Worm (Caenorhabditis elegans) whole organism, L3 larva: ENCODE results near the gene rgr-1.
A peak's percentile ranks its signal among the peaks of the same experiment; 100 is the strongest.

Source experiments
- R02D3.7 ChIP-seq: fragments of 150-350 bp; optimal IDR thresholded peaks from 2 replicates; lab custom pipeline; 2014; ENCODE audit warnings: missing biosample characterization, missing genetic modification characterization
- aly-2 ChIP-seq: fragments of 150-350 bp; optimal IDR thresholded peaks from 2 replicates; lab custom pipeline; 2014; ENCODE audit warnings: missing biosample characterization, missing genetic modification characterization
- ama-1 ChIP-seq: fragments of 150-350 bp; optimal IDR thresholded peaks from 2 replicates; lab custom pipeline; 2018
- ceh-16 ChIP-seq: sonication (generic microtip); optimal IDR thresholded peaks from 2 replicates; lab custom pipeline; 2017; ENCODE audit warnings: missing biosample characterization, missing genetic modification characterization
- ceh-28 ChIP-seq: fragments of 150-350 bp; optimal IDR thresholded peaks from 2 replicates; lab custom pipeline; 2014; ENCODE audit warnings: missing biosample characterization, missing genetic modification reagents, missing genetic modification characterization
- ceh-82 ChIP-seq: fragments of 150-350 bp; optimal IDR thresholded peaks from 2 replicates; lab custom pipeline; 2014; ENCODE audit warnings: missing biosample characterization, missing genetic modification characterization
- ceh-9 ChIP-seq: sonication (generic microtip); optimal IDR thresholded peaks from 2 replicates; lab custom pipeline; 2018; ENCODE audit warnings: missing biosample characterization, missing genetic modification characterization
- daf-12 ChIP-seq: fragments of 150-350 bp; optimal IDR thresholded peaks from 2 replicates; lab custom pipeline; 2014; ENCODE audit warnings: missing biosample characterization, missing genetic modification reagents, missing genetic modification characterization
- egl-27 ChIP-seq: sonication (generic microtip); optimal IDR thresholded peaks from 4 replicates; lab custom pipeline; 2017; ENCODE audit warnings: missing biosample characterization, missing genetic modification reagents, missing genetic modification characterization
- egl-5 ChIP-seq: fragments of 150-350 bp; optimal IDR thresholded peaks from 2 replicates; lab custom pipeline; 2017; ENCODE audit warnings: missing biosample characterization, missing genetic modification reagents, missing genetic modification characterization, inconsistent platforms
- elt-1 ChIP-seq: fragments of 150-350 bp; optimal IDR thresholded peaks from 2 replicates; lab custom pipeline; 2014; ENCODE audit warnings: missing biosample characterization, missing genetic modification characterization
- elt-2 ChIP-seq: sonication (generic microtip); optimal IDR thresholded peaks from 2 replicates; lab custom pipeline; 2016; ENCODE audit warnings: missing genetic modification reagents, mild to moderate bottlenecking, missing genetic modification characterization, missing compliant biosample characterization
- elt-3 ChIP-seq, 3 experiments: fragments of 150-350 bp in 1 of 3; sonication (generic microtip) in 2 of 3; optimal IDR thresholded peaks; 2 replicates in 2 of 3; 4 replicates in 1 of 3; lab custom pipeline; 2014 to 2017; ENCODE audit warnings: missing biosample characterization in 3 of 3, missing genetic modification characterization in 3 of 3
- eor-1 ChIP-seq, 2 experiments: fragments of 150-350 bp; optimal IDR thresholded peaks; 2 replicates each; lab custom pipeline; 2014 to 2018; ENCODE audit warnings: missing biosample characterization in 2 of 2, missing genetic modification characterization in 2 of 2
- fkh-10 ChIP-seq: sonication (generic microtip); optimal IDR thresholded peaks from 2 replicates; lab custom pipeline; 2017; ENCODE audit warnings: missing biosample characterization, missing genetic modification reagents, missing genetic modification characterization
- fkh-2 ChIP-seq: fragments of 150-350 bp; optimal IDR thresholded peaks from 2 replicates; lab custom pipeline; 2014; ENCODE audit warnings: missing biosample characterization, missing genetic modification reagents, missing genetic modification characterization
- fos-1 ChIP-seq: fragments of 150-350 bp; optimal IDR thresholded peaks from 2 replicates; lab custom pipeline; 2014; ENCODE audit warnings: missing biosample characterization, missing genetic modification characterization
- jun-1 ChIP-seq: fragments of 150-350 bp; optimal IDR thresholded peaks from 2 replicates; lab custom pipeline; 2014; ENCODE audit warnings: missing biosample characterization, missing genetic modification reagents, missing genetic modification characterization
- lin-15B ChIP-seq: fragments of 150-350 bp; optimal IDR thresholded peaks from 2 replicates; lab custom pipeline; 2014; ENCODE audit warnings: missing biosample characterization, missing genetic modification characterization
- lsy-12 ChIP-seq: sonication (generic microtip); optimal IDR thresholded peaks from 2 replicates; lab custom pipeline; 2016; ENCODE audit warnings: mild to moderate bottlenecking, missing genetic modification characterization, missing compliant biosample characterization
- mdl-1 ChIP-seq: fragments of 150-350 bp; optimal IDR thresholded peaks from 2 replicates; lab custom pipeline; 2014; ENCODE audit warnings: missing biosample characterization, missing genetic modification characterization
- nfya-1 ChIP-seq: sonication (generic microtip); optimal IDR thresholded peaks from 2 replicates; lab custom pipeline; 2017; ENCODE audit warnings: missing genetic modification characterization, mild to moderate bottlenecking, missing compliant biosample characterization, antibody characterized with exemption, moderate library complexity; ENCODE audit not compliant: insufficient read depth
- nhr-12 ChIP-seq: fragments of 150-350 bp; optimal IDR thresholded peaks from 2 replicates; lab custom pipeline; 2014; ENCODE audit warnings: missing biosample characterization, missing genetic modification characterization
- nhr-237 ChIP-seq: fragments of 150-350 bp; optimal IDR thresholded peaks from 2 replicates; lab custom pipeline; 2014; ENCODE audit warnings: missing biosample characterization, missing genetic modification characterization
- nhr-28 ChIP-seq: fragments of 150-350 bp; optimal IDR thresholded peaks from 2 replicates; lab custom pipeline; 2014; ENCODE audit warnings: missing biosample characterization, missing genetic modification characterization
- nhr-43 ChIP-seq: sonication (generic microtip); optimal IDR thresholded peaks from 2 replicates; lab custom pipeline; 2016; ENCODE audit warnings: mild to moderate bottlenecking, missing genetic modification characterization, missing compliant biosample characterization; ENCODE audit not compliant: poor library complexity, severe bottlenecking
- nhr-67 ChIP-seq: fragments of 150-350 bp; optimal IDR thresholded peaks from 2 replicates; lab custom pipeline; 2014; ENCODE audit warnings: missing biosample characterization, missing genetic modification characterization
- nhr-76 ChIP-seq: fragments of 150-350 bp; sonication (generic microtip); optimal IDR thresholded peaks from 5 replicates; lab custom pipeline; 2014; ENCODE audit warnings: missing biosample characterization, missing genetic modification characterization
- pha-4 ChIP-seq: fragments of 150-350 bp; optimal IDR thresholded peaks from 2 replicates; lab custom pipeline; 2014; ENCODE audit warnings: missing biosample characterization, missing genetic modification reagents, missing genetic modification characterization
- pqm-1 ChIP-seq: fragments of 150-350 bp; optimal IDR thresholded peaks from 2 replicates; lab custom pipeline; 2017; ENCODE audit warnings: missing biosample characterization, missing genetic modification characterization, inconsistent platforms
- sea-2 ChIP-seq: fragments of 150-350 bp; sonication (generic microtip); optimal IDR thresholded peaks from 4 replicates; lab custom pipeline; 2014; ENCODE audit warnings: missing biosample characterization, missing genetic modification reagents, missing genetic modification characterization
- skn-1 ChIP-seq: fragments of 150-350 bp; optimal IDR thresholded peaks from 2 replicates; lab custom pipeline; 2014; ENCODE audit warnings: missing biosample characterization, missing genetic modification characterization
- unc-39 ChIP-seq: sonication (generic microtip); optimal IDR thresholded peaks from 4 replicates; lab custom pipeline; 2017; ENCODE audit warnings: missing biosample characterization, missing genetic modification characterization
- unc-62 ChIP-seq: fragments of 150-350 bp; sonication (generic microtip); optimal IDR thresholded peaks from 4 replicates; lab custom pipeline; 2014; ENCODE audit warnings: missing biosample characterization, missing genetic modification reagents, missing genetic modification characterization
- zag-1 ChIP-seq: fragments of 150-350 bp; optimal IDR thresholded peaks from 2 replicates; lab custom pipeline; 2014; ENCODE audit warnings: missing biosample characterization, missing genetic modification characterization
- ztf-11 ChIP-seq: fragments of 150-350 bp; optimal IDR thresholded peaks from 2 replicates; lab custom pipeline; 2014; ENCODE audit warnings: missing biosample characterization, missing genetic modification characterization

Gene rgr-1

ce11 chrIII:9373779-9374178, 19.8 kb upstream of the rgr-1 start:
- TF ChIP-seq elt-2: no peak
- TF ChIP-seq ceh-28 (tag; lab: Kevin White, UChicago): no peak
- no peak for TF ChIP-seq nhr-67 (tag; lab: Kevin White, UChicago)
- peak; percentile 80 for TF ChIP-seq fkh-10

ce11 chrIII:9376701-9377100, 16.8 kb upstream of the rgr-1 start:
- TF ChIP-seq pqm-1 (tag; lab: Kevin White, UChicago): no peak
- TF ChIP-seq elt-1 (tag; lab: Kevin White, UChicago): no peak
- no peak for TF ChIP-seq pha-4
- no peak for TF ChIP-seq aly-2 (tag; lab: Kevin White, UChicago)
- no peak for TF ChIP-seq lin-15B
- TF ChIP-seq ztf-11 (tag; lab: Kevin White, UChicago): no peak
- TF ChIP-seq nhr-28 (tag; lab: Kevin White, UChicago): no peak
- no peak for TF ChIP-seq fkh-2 (tag; lab: Kevin White, UChicago)
- TF ChIP-seq eor-1 (tag; optimal IDR thresholded peaks at IDR 0.05; lab: Kevin White, UChicago): no peak
- no peak for TF ChIP-seq ama-1 (lab: Kevin White, UChicago)
- no peak for TF ChIP-seq mdl-1 (tag; lab: Kevin White, UChicago)
- TF ChIP-seq nhr-76 (tag; lab: Kevin White, UChicago): no peak

DNA sequence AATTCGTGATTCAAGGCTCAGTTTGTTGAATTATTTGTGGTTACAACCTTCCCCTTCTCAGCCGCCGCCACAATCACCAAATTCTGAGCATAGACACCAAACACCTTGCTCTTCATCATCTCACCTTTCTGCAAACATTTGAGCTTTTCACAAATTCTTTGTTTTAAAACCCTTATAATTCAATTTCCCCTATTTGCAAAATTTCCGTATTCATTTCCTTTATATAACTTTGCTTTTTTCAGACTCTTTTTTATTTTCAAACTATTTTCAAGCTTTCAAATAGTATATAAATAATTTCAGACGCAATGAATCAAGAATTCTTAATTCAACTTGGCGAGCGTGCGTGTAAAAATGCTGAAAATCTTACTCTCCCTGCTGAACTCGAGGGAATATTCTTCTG, 10.0 kb upstream of the rgr-1 start, which contains the start of gene tkr-1:
tkr-1 (plus strand) TSS at position 301 of the 400 bp plus-strand sequence.
- TF ChIP-seq jun-1 (no peak), nfya-1 (no peak), unc-39 (tag; lab: Kevin White, UChicago) (no peak), nhr-12 (tag; lab: Kevin White, UChicago) (no peak), egl-27 (tag; lab: Kevin White, UChicago) (no peak), elt-3 (tag; optimal IDR thresholded peaks at IDR 0.05; lab: Kevin White, UChicago) (no peak), elt-1 (tag; lab: Kevin White, UChicago) (no peak), ceh-16 (tag; lab: Kevin White, UChicago) (no peak), nhr-237 (tag; lab: Kevin White, UChicago) (no peak), aly-2 (tag; lab: Kevin White, UChicago) (no peak), eor-1 (tag; optimal IDR thresholded peaks at IDR 0.05; lab: Kevin White, UChicago) (no peak), fkh-10 (no peak), R02D3.7 (tag; lab: Kevin White, UChicago) (no peak), fos-1 (no peak), nhr-43 (tag; lab: Kevin White, UChicago) (no peak), ceh-9 (tag; lab: Kevin White, UChicago) (no peak), ceh-28 (tag; lab: Kevin White, UChicago) (no peak)

ce11 chrIII:9385543-9385942, 8.0 kb upstream of the rgr-1 start, which contains the start of gene C38C10.3:
Gene C38C10.3 (minus strand): TSS chrIII:9385643.
- no peak for TF ChIP-seq fos-1
- no peak for TF ChIP-seq skn-1 (tag; lab: Kevin White, UChicago)
- TF ChIP-seq ceh-9 (tag; lab: Kevin White, UChicago): no peak
- TF ChIP-seq nhr-67 (tag; lab: Kevin White, UChicago): no peak
- TF ChIP-seq nhr-43 (tag; lab: Kevin White, UChicago): no peak
- no peak for TF ChIP-seq lsy-12
- no peak for TF ChIP-seq nhr-12 (tag; lab: Kevin White, UChicago)
- no peak for TF ChIP-seq ztf-11 (tag; lab: Kevin White, UChicago)
- no peak for TF ChIP-seq jun-1
- no peak for TF ChIP-seq daf-12 (tag; lab: Kevin White, UChicago)
- TF ChIP-seq ama-1 (lab: Kevin White, UChicago): no peak
- TF ChIP-seq fkh-10: no peak
- TF ChIP-seq unc-62: no peak
- no peak for TF ChIP-seq sea-2 (GFP tag; lab: Kevin White, UChicago)
- no peak for TF ChIP-seq elt-2
- no peak for TF ChIP-seq egl-5 (tag; lab: Kevin White, UChicago)
- TF ChIP-seq ceh-16 (tag; lab: Kevin White, UChicago): no peak
- no peak for TF ChIP-seq ceh-82 (tag; lab: Kevin White, UChicago)

DNA sequence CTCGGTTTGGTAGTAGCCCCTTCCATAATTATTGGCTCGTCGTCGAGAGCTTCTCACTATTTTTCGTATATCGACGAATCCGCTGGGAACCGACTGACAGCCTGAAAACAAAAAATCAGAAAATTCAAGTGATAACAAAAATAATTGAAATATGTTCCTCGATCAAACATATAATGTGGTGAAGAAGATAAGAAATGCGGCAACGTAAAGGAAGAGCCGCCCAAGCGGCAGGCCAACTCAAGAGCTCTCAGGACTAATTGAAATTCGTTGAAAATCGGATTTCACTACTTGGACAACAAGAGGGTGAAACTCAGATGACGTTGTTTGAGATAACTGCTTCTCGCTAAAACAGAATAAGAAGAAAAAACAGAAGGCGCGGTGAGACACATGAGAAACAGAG, 3.5 kb upstream of the rgr-1 start, which contains the start of gene slc-17.2:
slc-17.2 (minus strand) TSS at position 101 of the 400 bp plus-strand sequence.
- TF ChIP-seq fkh-10: peak; percentile 7
- TF ChIP-seq zag-1: no peak
